Fruit fly (Drosophila melanogaster) whole organism, wandering third instar larva: ENCODE results near the gene Hsp68.

Experiments used
- CG32264 ChIP-seq: fragments of 200-800 bp; sonication (Bioruptor generic); optimal IDR thresholded peaks from 2 replicates; lab custom pipeline; 2016; ENCODE audit warnings: missing biosample characterization, missing genetic modification characterization
- CG9705 ChIP-seq: fragments of 200-800 bp; sonication (Bioruptor generic); optimal IDR thresholded peaks from 2 replicates; lab custom pipeline; 2018; ENCODE audit warnings: missing biosample characterization, mild to moderate bottlenecking, missing genetic modification characterization
- CrebA ChIP-seq: fragments of 200-800 bp; sonication (Bioruptor generic); optimal IDR thresholded peaks from 2 replicates; lab custom pipeline; 2016; ENCODE audit warnings: missing biosample characterization, mild to moderate bottlenecking, missing genetic modification characterization, borderline replicate concordance
- Dfd ChIP-seq: fragments of >200 bp; optimal IDR thresholded peaks from 2 replicates; lab custom pipeline; 2017; ENCODE audit warnings: missing biosample characterization, missing genetic modification characterization
- Dif ChIP-seq: fragments of 200-275, 200-300 bp; sonication (Bioruptor generic); optimal IDR thresholded peaks from 2 replicates; lab custom pipeline; 2018; ENCODE audit warnings: missing biosample characterization, missing genetic modification characterization; ENCODE audit not compliant: partially characterized antibody
- GATAd ChIP-seq: sonication (Bioruptor generic); optimal IDR thresholded peaks from 2 replicates; lab custom pipeline; 2016; ENCODE audit warnings: missing biosample characterization, missing genetic modification characterization
- Hnf4 ChIP-seq: fragments of 200-800 bp; sonication (Bioruptor generic); optimal IDR thresholded peaks from 2 replicates; lab custom pipeline; 2016; ENCODE audit warnings: missing biosample characterization, mild to moderate bottlenecking, missing genetic modification characterization
- Hr78 ChIP-seq: fragments of >200 bp; optimal IDR thresholded peaks from 2 replicates; lab custom pipeline; 2017; ENCODE audit warnings: missing biosample characterization, missing genetic modification characterization
- Hr83 ChIP-seq: fragments of 200-300 bp; sonication (Bioruptor generic); optimal IDR thresholded peaks from 2 replicates; lab custom pipeline; 2016; ENCODE audit warnings: missing biosample characterization, mild to moderate bottlenecking, missing genetic modification characterization, moderate library complexity; ENCODE audit not compliant: poor library complexity, severe bottlenecking
- Mio ChIP-seq: sonication (Bioruptor generic); optimal IDR thresholded peaks from 2 replicates; lab custom pipeline; 2016; ENCODE audit warnings: missing biosample characterization, missing genetic modification characterization
- Myc ChIP-seq: fragments of >200 bp; optimal IDR thresholded peaks from 2 replicates; lab custom pipeline; 2017
- Rel ChIP-seq, 2 experiments: fragments of 200-800 bp; sonication (Bioruptor generic) in 1 of 2; optimal IDR thresholded peaks; 2 replicates in 1 of 2; 3 replicates in 1 of 2; lab custom pipeline; 2016 to 2019; ENCODE audit warnings: mild to moderate bottlenecking in 2 of 2, missing biosample characterization in 2 of 2, missing genetic modification characterization in 2 of 2, moderate library complexity in 1 of 2
- Sp1 ChIP-seq: fragments of 200-800 bp; sonication (Bioruptor generic); optimal IDR thresholded peaks from 3 replicates; lab custom pipeline; 2019; ENCODE audit warnings: missing biosample characterization, mild to moderate bottlenecking, missing genetic modification characterization, moderate library complexity
- Vsx2 ChIP-seq: fragments of 200-300, 225-300 bp; sonication (Bioruptor generic); optimal IDR thresholded peaks from 2 replicates; lab custom pipeline; 2018; ENCODE audit warnings: missing biosample characterization, missing genetic modification characterization; ENCODE audit not compliant: partially characterized antibody
- br ChIP-seq: fragments of 200-800 bp; sonication (Bioruptor generic); optimal IDR thresholded peaks from 2 replicates; lab custom pipeline; 2016; ENCODE audit warnings: missing biosample characterization, missing genetic modification characterization
- brk ChIP-seq: fragments of 200-800 bp; sonication (Bioruptor generic); optimal IDR thresholded peaks from 2 replicates; lab custom pipeline; 2016; ENCODE audit warnings: missing biosample characterization, mild to moderate bottlenecking, missing genetic modification characterization
- dl ChIP-seq, 2 experiments: fragments of 175-275, 200-275 bp in 1 of 2; fragments of 200-275 bp in 1 of 2; sonication (Bioruptor generic); optimal IDR thresholded peaks; lab custom pipeline; 2018; ENCODE audit warnings: mild to moderate bottlenecking in 2 of 2, missing biosample characterization in 2 of 2, missing genetic modification characterization in 2 of 2, moderate library complexity in 2 of 2; ENCODE audit not compliant: partially characterized antibody in 2 of 2, insufficient read depth in 1 of 2
- dmrt93B ChIP-seq: fragments of 200-800 bp; sonication (Bioruptor generic); optimal IDR thresholded peaks from 2 replicates; lab custom pipeline; 2018; ENCODE audit warnings: missing biosample characterization, mild to moderate bottlenecking, missing genetic modification characterization
- dsf ChIP-seq: sonication (Bioruptor generic); optimal IDR thresholded peaks from 2 replicates; lab custom pipeline; 2016; ENCODE audit warnings: missing biosample characterization, missing genetic modification characterization, borderline replicate concordance
- foxo ChIP-seq, 2 experiments: fragments of 200-800 bp; sonication (Bioruptor generic); optimal IDR thresholded peaks; 2 replicates in 1 of 2; 3 replicates in 1 of 2; lab custom pipeline; 2016 to 2017; ENCODE audit warnings: missing biosample characterization in 2 of 2, missing genetic modification characterization in 2 of 2
- h ChIP-seq: fragments of 200-800 bp; sonication (Bioruptor generic); optimal IDR thresholded peaks from 3 replicates; lab custom pipeline; 2016; ENCODE audit warnings: missing biosample characterization, mild to moderate bottlenecking, missing genetic modification characterization
- jim ChIP-seq: fragments of 175-275, 200-325 bp; sonication (Bioruptor generic); optimal IDR thresholded peaks from 2 replicates; lab custom pipeline; 2016; ENCODE audit warnings: missing biosample characterization, mild to moderate bottlenecking, missing genetic modification characterization
- lola ChIP-seq: fragments of >200 bp; optimal IDR thresholded peaks from 2 replicates; lab custom pipeline; 2017; ENCODE audit warnings: missing biosample characterization, missing genetic modification characterization
- pan ChIP-seq: fragments of >200 bp; optimal IDR thresholded peaks from 2 replicates; lab custom pipeline; 2017
- psq ChIP-seq: fragments of 200-800 bp; sonication (Bioruptor generic); optimal IDR thresholded peaks from 3 replicates; lab custom pipeline; 2017; ENCODE audit warnings: missing biosample characterization, mild to moderate bottlenecking, missing genetic modification characterization, moderate library complexity
- rgr ChIP-seq: fragments of 200-800 bp; sonication (Bioruptor generic); optimal IDR thresholded peaks from 3 replicates; lab custom pipeline; 2016; ENCODE audit warnings: missing biosample characterization, mild to moderate bottlenecking, missing genetic modification characterization
- sage ChIP-seq: fragments of 200-800 bp; sonication (Bioruptor generic); optimal IDR thresholded peaks from 2 replicates; lab custom pipeline; 2016; ENCODE audit warnings: missing biosample characterization, mild to moderate bottlenecking, missing genetic modification characterization
- sv ChIP-seq: fragments of 200-800 bp; sonication (Bioruptor generic); optimal IDR thresholded peaks from 3 replicates; lab custom pipeline; 2016; ENCODE audit warnings: missing biosample characterization, missing genetic modification characterization
- usp ChIP-seq: fragments of >200 bp; optimal IDR thresholded peaks from 2 replicates; lab custom pipeline; 2017; ENCODE audit warnings: missing biosample characterization, missing genetic modification characterization

Gene Hsp68

dm6 chr3R:24099039-24100026 lies 42.2 kb upstream of the Hsp68 start (continued):
- TF ChIP-seq rgr (GFP tag; lab: Kevin White, UChicago) (peak; percentile 81), h (peak; percentile 81), Mio (GFP tag; lab: Kevin White, UChicago) (no peak), psq (peak; percentile 62), dmrt93B (GFP tag; lab: Kevin White, UChicago) (peak; percentile 43), Vsx2 (GFP tag; lab: Kevin White, UChicago) (no peak), sv (GFP tag; lab: Kevin White, UChicago) (peak; percentile 83), dsf (GFP tag; lab: Kevin White, UChicago) (no peak), CG32264 (GFP tag; lab: Kevin White, UChicago) (peak; percentile 39), Hr83 (GFP tag; lab: Kevin White, UChicago) (no peak), brk (GFP tag; lab: Kevin White, UChicago) (no peak), usp (GFP tag; lab: Kevin White, UChicago) (no peak), Dfd (GFP tag; lab: Kevin White, UChicago) (no peak), Hnf4 (GFP tag; lab: Kevin White, UChicago) (peak; percentile 5), GATAd (GFP tag; lab: Kevin White, UChicago) (no peak)
- TF ChIP-seq, all 38 proteins: peak for 17

- TF ChIP-seq Dif (GFP tag; lab: Kevin White, UChicago) = no peak
- no peak for TF ChIP-seq foxo (GFP tag; optimal IDR thresholded peaks at IDR 0.05; lab: Kevin White, UChicago)
- no peak for TF ChIP-seq CrebA (GFP tag; lab: Kevin White, UChicago)
- no peak for TF ChIP-seq Mio (GFP tag; lab: Kevin White, UChicago)
- TF ChIP-seq dsf (GFP tag; lab: Kevin White, UChicago) = no peak
- TF ChIP-seq sv (GFP tag; lab: Kevin White, UChicago) = no peak
- TF ChIP-seq CG9705 (GFP tag; lab: Kevin White, UChicago) = no peak
- TF ChIP-seq Vsx2 (GFP tag; lab: Kevin White, UChicago) = no peak
- no peak for TF ChIP-seq psq
- no peak for TF ChIP-seq br (GFP tag; lab: Kevin White, UChicago)
- no peak for TF ChIP-seq lola (GFP tag; lab: Kevin White, UChicago)
- TF ChIP-seq Myc (lab: Kevin White, UChicago) = no peak
- no peak for TF ChIP-seq brk (GFP tag; lab: Kevin White, UChicago)
- TF ChIP-seq Hr78 = no peak
- no peak for TF ChIP-seq sage
- no peak for TF ChIP-seq GATAd (GFP tag; lab: Kevin White, UChicago)
- TF ChIP-seq rgr (GFP tag; lab: Kevin White, UChicago) = no peak
- TF ChIP-seq, all 38 proteins: peak for 0
Measured at dm6 chr3R:24093430-24093829, 36.3 kb upstream of the Hsp68 start.

dm6 chr3R:24092590-24093151 lies 35.6 kb upstream of the Hsp68 start:
- no peak for TF ChIP-seq Rel (GFP tag; optimal IDR thresholded peaks at IDR 0.05; lab: Kevin White, UChicago)
- TF ChIP-seq Rel (tag; optimal IDR thresholded peaks at IDR 0.05; lab: Kevin White, UChicago) = no peak
- no peak for TF ChIP-seq dmrt93B (GFP tag; lab: Kevin White, UChicago)
- TF ChIP-seq Hr83 (GFP tag; lab: Kevin White, UChicago) = no peak
- TF ChIP-seq dl (GFP tag; optimal IDR thresholded peaks at IDR 0.05; lab: Kevin White, UChicago; ENCODE audit: insufficient read depth in 1 of 2, partially characterized antibody in 2 of 2) = no peak
- no peak for TF ChIP-seq Hnf4 (GFP tag; lab: Kevin White, UChicago)
- peak; percentile 61 for TF ChIP-seq psq

- TF ChIP-seq lola (GFP tag; lab: Kevin White, UChicago) = no peak
- no peak for TF ChIP-seq CG32264 (GFP tag; lab: Kevin White, UChicago)
- TF ChIP-seq jim (GFP tag; lab: Kevin White, UChicago) = no peak
- TF ChIP-seq CG9705 (GFP tag; lab: Kevin White, UChicago) = no peak
- TF ChIP-seq psq = no peak
- TF ChIP-seq br (GFP tag; lab: Kevin White, UChicago) = no peak
- TF ChIP-seq brk (GFP tag; lab: Kevin White, UChicago) = no peak
- TF ChIP-seq Sp1 (GFP tag; lab: Kevin White, UChicago) = no peak
- TF ChIP-seq pan = no peak
- TF ChIP-seq Mio (GFP tag; lab: Kevin White, UChicago) = no peak
- TF ChIP-seq Vsx2 (GFP tag; lab: Kevin White, UChicago) = no peak
- no peak for TF ChIP-seq Dif (GFP tag; lab: Kevin White, UChicago)
- TF ChIP-seq dl (GFP tag; optimal IDR thresholded peaks at IDR 0.05; lab: Kevin White, UChicago; ENCODE audit: insufficient read depth in 1 of 2, partially characterized antibody in 2 of 2) = no peak
Measured at dm6 chr3R:24091653-24092052, 34.5 kb upstream of the Hsp68 start.
